Worm (Caenorhabditis elegans): ENCODE measurements around the gene ucr-2.3.

DNA sequence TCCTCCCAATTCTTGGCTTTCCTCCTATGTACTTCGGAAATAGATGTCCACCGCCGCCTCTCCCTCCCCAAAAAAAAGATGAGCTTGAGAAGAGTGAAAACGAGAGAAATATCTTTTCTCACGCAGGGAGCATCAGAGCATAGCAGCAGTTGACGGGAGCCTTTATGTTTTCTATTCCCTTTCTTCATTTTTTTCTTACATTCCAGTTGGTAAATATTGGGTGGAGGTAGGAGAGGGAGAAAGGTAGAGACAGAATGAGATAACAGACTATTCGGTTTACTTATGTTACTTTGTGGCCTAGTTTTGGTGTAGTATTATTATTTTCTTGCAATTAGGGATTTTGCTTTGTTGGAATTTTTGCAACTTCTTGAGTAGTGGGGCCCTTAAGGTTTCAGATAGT is 35.1 kb upstream of the ucr-2.3 start:
- TF ChIP-seq ceh-90 (tag; optimal IDR thresholded peaks at IDR 0.05) (no peak), nhr-12 (tag; optimal IDR thresholded peaks at IDR 0.05) (no peak), elt-2 (tag; optimal IDR thresholded peaks at IDR 0.05) (no peak), dsc-1 (tag; optimal IDR thresholded peaks at IDR 0.05) (no peak), vab-15 (tag; optimal IDR thresholded peaks at IDR 0.05) (no peak)
